Fruit fly (Drosophila melanogaster): Measurements from ENCODE around the gene Dnali1.

The Dnali1 gene

dm6 chr3R:11855156-11855555 is 37.9 kb downstream of the Dnali1 start (continued):
- TF ChIP-seq Camta (GFP tag; optimal IDR thresholded peaks at IDR 0.05) (no peak), CG9876 (GFP tag; optimal IDR thresholded peaks at IDR 0.05) (no peak), CG30431 (GFP tag; optimal IDR thresholded peaks at IDR 0.05) (no peak), HmgZ (tag; optimal IDR thresholded peaks at IDR 0.05) (no peak), pnt (GFP tag; optimal IDR thresholded peaks at IDR 0.05) (no peak), Sox100B (GFP tag; optimal IDR thresholded peaks at IDR 0.05) (peak; percentile 5), CG17359 (tag; optimal IDR thresholded peaks at IDR 0.05) (peak; percentile 44), CG6813 (GFP tag; optimal IDR thresholded peaks at IDR 0.05) (no peak), HmgD (GFP tag; optimal IDR thresholded peaks at IDR 0.05) (no peak), fu2 (GFP tag; optimal IDR thresholded peaks at IDR 0.05) (no peak), CG17361 (GFP tag; IDR thresholded peaks at IDR 0.05) (0 out of 3 replicates have a peak, but pooled peaks have one; percentile 20), CG11085 (GFP tag; IDR thresholded peaks at IDR 0.05) (no peak), MESR4 (GFP tag; optimal IDR thresholded peaks at IDR 0.05) (no peak), vfl (GFP tag; optimal IDR thresholded peaks at IDR 0.05) (no peak), CG8944 (GFP tag; optimal IDR thresholded peaks at IDR 0.05) (no peak), CG3065 (GFP tag; optimal IDR thresholded peaks at IDR 0.05) (no peak), Oli (tag; optimal IDR thresholded peaks at IDR 0.05) (peak; percentile 35), tup (GFP tag; optimal IDR thresholded peaks at IDR 0.05) (no peak), Adf1 (GFP tag; IDR thresholded peaks at IDR 0.05) (no peak), CG2712 (tag; optimal IDR thresholded peaks at IDR 0.05) (peak; percentile 34), pita (GFP tag; optimal IDR thresholded peaks at IDR 0.05) (no peak), sqz (GFP tag; optimal IDR thresholded peaks at IDR 0.05) (no peak), CG12391 (tag; optimal IDR thresholded peaks at IDR 0.05) (peak; percentile 43), CG14014 (GFP tag; IDR thresholded peaks at IDR 0.05) (peak; percentile 49; the same call in 1 of the 2 replicates), gcm2 (GFP tag; optimal IDR thresholded peaks at IDR 0.05) (no peak), CG32532 (GFP tag; IDR thresholded peaks at IDR 0.05) (peak; percentile 43; the same call in 1 of the 2 replicates), CG15011 (GFP tag; optimal IDR thresholded peaks at IDR 0.05) (no peak), CG3838 (GFP tag; optimal IDR thresholded peaks at IDR 0.05) (no peak), hkb (optimal IDR thresholded peaks at IDR 0.05) (no peak), hkb (GFP tag; IDR thresholded peaks at IDR 0.05) (0 out of 2 replicates have a peak, but pooled peaks have one; percentile 17), slp2 (GFP tag; optimal IDR thresholded peaks at IDR 0.05) (no peak), CG31441 (GFP tag; IDR thresholded peaks at IDR 0.05) (peak; percentile 47), CG10565 (GFP tag; optimal IDR thresholded peaks at IDR 0.05) (no peak), CG16779 (GFP tag; IDR thresholded peaks at IDR 0.05) (no peak), Fer3 (tag; optimal IDR thresholded peaks at IDR 0.05) (peak; percentile 33), bcd (GFP tag; optimal IDR thresholded peaks at IDR 0.05) (peak; percentile 4), CG12769 (tag; optimal IDR thresholded peaks at IDR 0.05) (no peak), fd102C (GFP tag; optimal IDR thresholded peaks at IDR 0.05) (no peak), cwo (GFP tag; optimal IDR thresholded peaks at IDR 0.05) (peak; percentile 14), Atf-2 (GFP tag; optimal IDR thresholded peaks at IDR 0.05) (no peak), CG15073 (GFP tag; optimal IDR thresholded peaks at IDR 0.05) (no peak), Pdp1 (GFP tag; optimal IDR thresholded peaks at IDR 0.05) (peak in 1 of 2 experiments; percentile 50), Eip74EF (GFP tag; optimal IDR thresholded peaks at IDR 0.05) (no peak), CG13123 (GFP tag; optimal IDR thresholded peaks at IDR 0.05) (no peak), zf30C (GFP tag; optimal IDR thresholded peaks at IDR 0.05) (no peak), H2.0 (GFP tag; IDR thresholded peaks at IDR 0.05) (peak; percentile 37; the same call in 1 of the 2 replicates), CG2120 (GFP tag; optimal IDR thresholded peaks at IDR 0.05) (no peak), CG1603 (tag; optimal IDR thresholded peaks at IDR 0.05) (no peak), grau (tag; optimal IDR thresholded peaks at IDR 0.05) (peak; percentile 45), org-1 (GFP tag; optimal IDR thresholded peaks at IDR 0.05) (no peak), pan (optimal IDR thresholded peaks at IDR 0.05) (no peak), pan (GFP tag; optimal IDR thresholded peaks at IDR 0.05 in 1 of 2, IDR thresholded peaks at IDR 0.05 in 1 of 2) (peak in 1 of 2 experiments; percentile 34)

Measured in whole organism, embryonic.